Worm (Caenorhabditis elegans) whole organism, L1 larva: ENCODE data around the gene nhr-71.

Source experiments
- alr-1 ChIP-seq: fragments of 200-800 bp; sonication (Bioruptor generic); optimal IDR thresholded peaks from 2 replicates; lab custom pipeline; 2018; ENCODE audit warnings: borderline replicate concordance, mild to moderate bottlenecking, missing genetic modification characterization, missing compliant biosample characterization
- blmp-1 ChIP-seq: fragments of 150-350 bp; optimal IDR thresholded peaks from 2 replicates; lab custom pipeline; 2014; ENCODE audit warnings: missing biosample characterization, missing genetic modification characterization
- ceh-8 ChIP-seq: fragments of 200-800 bp; sonication (Bioruptor generic); optimal IDR thresholded peaks from 2 replicates; lab custom pipeline; 2018; ENCODE audit warnings: mild to moderate bottlenecking, missing genetic modification characterization, moderate library complexity, missing compliant biosample characterization
- ceh-82 ChIP-seq, 3 experiments: fragments of 150-350 bp in 1 of 3; sonication (generic microtip) in 2 of 3; optimal IDR thresholded peaks; 2 replicates each; lab custom pipeline; 2014 to 2017; ENCODE audit warnings: missing biosample characterization in 3 of 3, missing genetic modification characterization in 3 of 3
- ces-1 ChIP-seq: fragments of 150-350 bp; optimal IDR thresholded peaks from 2 replicates; lab custom pipeline; 2014; ENCODE audit warnings: missing biosample characterization, missing genetic modification reagents, missing genetic modification characterization
- dpl-1 ChIP-seq, 3 experiments: fragments of 150-350 bp in 2 of 3; sonication (generic microtip) in 1 of 3; optimal IDR thresholded peaks; 2 replicates each; lab custom pipeline; 2014 to 2017; ENCODE audit warnings: missing biosample characterization in 3 of 3, missing genetic modification characterization in 3 of 3, missing genetic modification reagents in 3 of 3
- efl-1 ChIP-seq, 4 experiments: fragments of 150-350 bp; optimal IDR thresholded peaks in 3 of 4; peaks in 1 of 4; 1 replicate in 1 of 4; 2 replicates in 3 of 4; lab custom pipeline; 2014; ENCODE audit warnings: missing biosample characterization in 2 of 4, missing genetic modification characterization in 2 of 4, missing genetic modification reagents in 2 of 4
- egl-27 ChIP-seq, 2 experiments: fragments of 150-350 bp in 1 of 2; sonication (generic microtip); optimal IDR thresholded peaks; 3 replicates each; lab custom pipeline; 2017 to 2018; ENCODE audit warnings: missing biosample characterization in 2 of 2, missing genetic modification characterization in 2 of 2, missing genetic modification reagents in 2 of 2
- elt-2 ChIP-seq: sonication (generic microtip); optimal IDR thresholded peaks from 2 replicates; lab custom pipeline; 2016; ENCODE audit warnings: missing genetic modification characterization, mild to moderate bottlenecking, inconsistent platforms, missing compliant biosample characterization, missing genetic modification reagents
- elt-3 ChIP-seq, 6 experiments: fragments of 150-350 bp in 1 of 6; sonication (generic microtip); optimal IDR thresholded peaks; 2 replicates each; lab custom pipeline; 2017 to 2018; ENCODE audit warnings: missing biosample characterization in 6 of 6, missing genetic modification characterization in 6 of 6, inconsistent platforms in 1 of 6
- fkh-10 ChIP-seq: sonication (generic microtip); optimal IDR thresholded peaks from 2 replicates; lab custom pipeline; 2017; ENCODE audit warnings: missing biosample characterization, missing genetic modification reagents, missing genetic modification characterization
- fkh-8 ChIP-seq: sonication (generic microtip); optimal IDR thresholded peaks from 2 replicates; lab custom pipeline; 2016; ENCODE audit warnings: mild to moderate bottlenecking, missing genetic modification characterization, missing compliant biosample characterization
- fos-1 ChIP-seq: fragments of 150-350 bp; optimal IDR thresholded peaks from 2 replicates; lab custom pipeline; 2014; ENCODE audit warnings: missing biosample characterization, missing genetic modification characterization
- hlh-4 ChIP-seq: sonication (generic microtip); optimal IDR thresholded peaks from 2 replicates; lab custom pipeline; 2016; ENCODE audit warnings: mild to moderate bottlenecking, missing genetic modification characterization, missing compliant biosample characterization
- isw-1 ChIP-seq: fragments of 200-800 bp; sonication (Bioruptor generic); IDR thresholded peaks from 2 replicates; pipeline ENCODE4 v1.3.6; 2022; ENCODE audit warnings: missing genetic modification characterization, missing compliant biosample characterization
- lin-13 ChIP-seq: fragments of 150-350 bp; optimal IDR thresholded peaks from 2 replicates; lab custom pipeline; 2014; ENCODE audit warnings: missing biosample characterization, missing genetic modification reagents, missing genetic modification characterization
- lin-14 ChIP-seq: fragments of 200-800 bp; sonication (Bioruptor generic); optimal IDR thresholded peaks from 2 replicates; lab custom pipeline; 2018; ENCODE audit warnings: mild to moderate bottlenecking, missing genetic modification characterization, moderate library complexity, missing compliant biosample characterization
- lin-35 ChIP-seq, 2 experiments: fragments of 150-350 bp; optimal IDR thresholded peaks; 2 replicates each; lab custom pipeline; 2014; ENCODE audit warnings: missing biosample characterization in 2 of 2, missing genetic modification characterization in 2 of 2, missing genetic modification reagents in 2 of 2
- lsy-2 ChIP-seq, 2 experiments: fragments of 150-350 bp; optimal IDR thresholded peaks; 2 replicates each; lab custom pipeline; 2014; ENCODE audit warnings: missing biosample characterization in 2 of 2, missing genetic modification characterization in 2 of 2
- mdl-1 ChIP-seq, 2 experiments: fragments of 150-350 bp; optimal IDR thresholded peaks; 2 replicates each; lab custom pipeline; 2014 to 2017; ENCODE audit warnings: missing biosample characterization in 2 of 2, missing genetic modification characterization in 2 of 2, inconsistent platforms in 1 of 2
- mef-2 ChIP-seq: fragments of 150-350 bp; optimal IDR thresholded peaks from 2 replicates; lab custom pipeline; 2014; ENCODE audit warnings: missing biosample characterization, missing genetic modification characterization
- mep-1 ChIP-seq: fragments of 150-350 bp; optimal IDR thresholded peaks from 2 replicates; lab custom pipeline; 2014; ENCODE audit warnings: missing biosample characterization, missing genetic modification characterization
- nhr-20 ChIP-seq: sonication (generic microtip); optimal IDR thresholded peaks from 2 replicates; lab custom pipeline; 2016; ENCODE audit warnings: mild to moderate bottlenecking, missing genetic modification characterization, missing compliant biosample characterization
- nhr-47 ChIP-seq: sonication (generic microtip); optimal IDR thresholded peaks from 2 replicates; lab custom pipeline; 2016; ENCODE audit warnings: mild to moderate bottlenecking, missing genetic modification characterization, moderate library complexity, missing compliant biosample characterization
- nhr-71 ChIP-seq: sonication (generic microtip); optimal IDR thresholded peaks from 2 replicates; lab custom pipeline; 2016; ENCODE audit warnings: mild to moderate bottlenecking, missing genetic modification characterization, moderate library complexity, missing compliant biosample characterization
- nhr-77 ChIP-seq: fragments of 150-350 bp; optimal IDR thresholded peaks from 2 replicates; lab custom pipeline; 2014; ENCODE audit warnings: missing biosample characterization, missing genetic modification characterization
- nhr-85 ChIP-seq: sonication (generic microtip); peaks from one replicate; lab custom pipeline; 2016; ENCODE audit warnings: missing genetic modification characterization, inconsistent platforms, missing compliant biosample characterization
- pag-3 ChIP-seq: sonication (generic microtip); optimal IDR thresholded peaks from 2 replicates; lab custom pipeline; 2017; ENCODE audit warnings: missing genetic modification characterization, mild to moderate bottlenecking, missing compliant biosample characterization, antibody characterized with exemption, borderline replicate concordance; ENCODE audit not compliant: insufficient read depth
- pax-3 ChIP-seq: fragments of 200-800 bp; sonication (Bioruptor generic); optimal IDR thresholded peaks from 2 replicates; lab custom pipeline; 2018; ENCODE audit warnings: mild to moderate bottlenecking, missing genetic modification characterization, moderate library complexity, missing compliant biosample characterization
- pqm-1 ChIP-seq: sonication (generic microtip); optimal IDR thresholded peaks from 3 replicates; lab custom pipeline; 2017; ENCODE audit warnings: missing biosample characterization, missing genetic modification characterization
- rnt-1 ChIP-seq: sonication (generic microtip); optimal IDR thresholded peaks from 2 replicates; lab custom pipeline; 2016; ENCODE audit warnings: mild to moderate bottlenecking, missing genetic modification characterization, moderate library complexity, missing compliant biosample characterization
- snu-23 ChIP-seq: sonication (generic microtip); optimal IDR thresholded peaks from 2 replicates; lab custom pipeline; 2016; ENCODE audit warnings: missing genetic modification characterization, missing compliant biosample characterization
- sptf-1 ChIP-seq: fragments of 150-350 bp; optimal IDR thresholded peaks from 2 replicates; lab custom pipeline; 2014; ENCODE audit warnings: missing biosample characterization, missing genetic modification characterization
- swsn-7 ChIP-seq: sonication (generic microtip); optimal IDR thresholded peaks from 2 replicates; lab custom pipeline; 2016; ENCODE audit warnings: missing genetic modification characterization, missing compliant biosample characterization
- tbx-2 ChIP-seq: sonication (generic microtip); optimal IDR thresholded peaks from 2 replicates; lab custom pipeline; 2016; ENCODE audit warnings: missing genetic modification characterization, missing compliant biosample characterization
- unc-86 ChIP-seq: sonication (generic microtip); optimal IDR thresholded peaks from 2 replicates; lab custom pipeline; 2016; ENCODE audit warnings: missing genetic modification characterization, missing compliant biosample characterization
- xbp-1 ChIP-seq: sonication (generic microtip); optimal IDR thresholded peaks from 2 replicates; lab custom pipeline; 2016; ENCODE audit warnings: missing genetic modification characterization, missing compliant biosample characterization
- zag-1 ChIP-seq: fragments of 150-350 bp; optimal IDR thresholded peaks from 2 replicates; lab custom pipeline; 2014; ENCODE audit warnings: missing biosample characterization, missing genetic modification characterization
- ztf-4 ChIP-seq: fragments of 150-350 bp; optimal IDR thresholded peaks from 2 replicates; lab custom pipeline; 2014; ENCODE audit warnings: missing biosample characterization, missing genetic modification characterization

nhr-71 gene

ce11 chrX:13759676-13760447 lies 12.7 kb downstream of the nhr-71 start, which contains the start of gene cest-13:
TSS of gene cest-13 (plus strand) at chrX:13760237.
- no peak for TF ChIP-seq alr-1 (tag; lab: Kevin White, UChicago)
- peak; percentile 70 for TF ChIP-seq elt-2 (tag; lab: Kevin White, UChicago)
- no peak for TF ChIP-seq sptf-1

- TF ChIP-seq elt-2 (tag; lab: Kevin White, UChicago) (peak; percentile 13), nhr-85 (no peak)
Measured at ce11 chrX:13767282-13767681, 20.2 kb downstream of the nhr-71 start.

ce11 chrX:13768562-13768961 lies 21.4 kb downstream of the nhr-71 start:
- TF ChIP-seq lin-35 (GFP tag; optimal IDR thresholded peaks at IDR 0.05; lab: Kevin White, UChicago) (no peak), hlh-4 (tag; lab: Kevin White, UChicago) (no peak), unc-86 (peak; percentile 52), lsy-2 (tag; optimal IDR thresholded peaks at IDR 0.05; lab: Kevin White, UChicago) (peak; percentile 14 to 61), pax-3 (tag; lab: Kevin White, UChicago) (no peak), elt-3 (tag; optimal IDR thresholded peaks at IDR 0.05; lab: Kevin White, UChicago) (no peak), pag-3 (tag; lab: Kevin White, UChicago) (no peak), nhr-20 (peak; percentile 21), sptf-1 (no peak), ceh-8 (GFP tag; lab: Kevin White, UChicago) (peak; percentile 12), swsn-7 (tag; lab: Kevin White, UChicago) (peak; percentile 15), mdl-1 (tag; optimal IDR thresholded peaks at IDR 0.05; lab: Kevin White, UChicago) (peak in 1 of 2 experiments; percentile 0), lin-13 (peak; percentile 0), snu-23 (peak; percentile 16), ces-1 (GFP tag; lab: Kevin White, UChicago) (peak; percentile 8), mep-1 (tag; lab: Kevin White, UChicago) (peak; percentile 54), fos-1 (peak; percentile 7), dpl-1 (GFP tag; optimal IDR thresholded peaks at IDR 0.05; lab: Kevin White, UChicago) (peak in 1 of 3 experiments; percentile 18), egl-27 (tag; optimal IDR thresholded peaks at IDR 0.05; lab: Kevin White, UChicago) (peak in 1 of 2 experiments; percentile 4), ztf-4 (tag; lab: Kevin White, UChicago) (peak; percentile 39), ceh-82 (tag; optimal IDR thresholded peaks at IDR 0.05; lab: Kevin White, UChicago) (peak in 1 of 3 experiments; percentile 32), blmp-1 (tag; lab: Kevin White, UChicago) (peak; percentile 3), fkh-8 (peak; percentile 81), tbx-2 (peak; percentile 64), mef-2 (peak; percentile 33), nhr-47 (tag; lab: Kevin White, UChicago) (peak; percentile 50), nhr-77 (tag; lab: Kevin White, UChicago) (no peak), xbp-1 (tag; lab: Kevin White, UChicago) (peak; percentile 32), zag-1 (tag; lab: Kevin White, UChicago) (peak; percentile 63), efl-1 (optimal IDR thresholded peaks at IDR 0.05; lab: Kevin White, UChicago) (peak; percentile 7 to 21), efl-1 (GFP tag; optimal IDR thresholded peaks at IDR 0.05 in 1 of 2; lab: Kevin White, UChicago) (no peak), isw-1 (peak; percentile 19; the same call in 1 of the 2 replicates), rnt-1 (tag; lab: Kevin White, UChicago) (peak; percentile 18), lin-14 (GFP tag; lab: Kevin White, UChicago) (peak; percentile 93), nhr-71 (tag; lab: Kevin White, UChicago) (peak; percentile 73), pqm-1 (tag; lab: Kevin White, UChicago) (no peak), fkh-10 (GFP tag; lab: Kevin White, UChicago) (peak; percentile 88)
